Worm (Caenorhabditis elegans): ENCODE measurements around the gene Y50E8A.1.

DNA sequence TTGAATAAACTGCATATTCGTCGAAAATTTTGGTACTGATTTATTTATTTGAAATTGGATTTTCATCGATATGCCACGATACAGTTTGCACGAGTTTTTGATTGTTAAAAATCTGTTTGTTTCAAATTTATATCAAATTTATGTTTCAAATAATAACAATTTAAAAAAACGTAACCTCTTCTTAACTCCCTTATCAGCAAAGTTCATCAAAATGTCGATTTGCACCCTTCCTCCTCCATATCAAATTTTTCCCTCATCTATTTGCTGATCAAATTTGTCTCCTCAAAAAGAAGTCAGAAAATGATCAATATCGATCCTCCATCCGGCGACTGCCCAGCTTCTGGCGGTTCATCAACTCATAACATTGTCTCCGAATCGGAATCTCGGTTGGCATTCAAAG lies 15.6 kb upstream of the Y50E8A.1 start, which contains the start of gene ssp-33:
- no peak for TF ChIP-seq ztf-29 (GFP tag; IDR thresholded peaks at IDR 0.05)
- TF ChIP-seq tab-1 (GFP tag; IDR thresholded peaks at IDR 0.05): no peak
- no peak for TF ChIP-seq cog-1 (tag; optimal IDR thresholded peaks at IDR 0.05)
- no peak for TF ChIP-seq flt-1 (GFP tag; IDR thresholded peaks at IDR 0.05)

Data from whole organism, midembryonic.